Worm (Caenorhabditis elegans) whole organism, young adult: ENCODE results near the gene ZK488.6.

ENCODE experiments used
- D2030.7 ChIP-seq: fragments of 200-800 bp; sonication (Bioruptor generic); IDR thresholded peaks from 2 replicates; pipeline ENCODE4 v1.3.6; 2022; ENCODE audit warnings: missing genetic modification reagents, missing genetic modification characterization, missing compliant biosample characterization
- F33H1.4 ChIP-seq: fragments of 200-800 bp; sonication (Bioruptor generic); IDR thresholded peaks from 2 replicates; pipeline ENCODE4 v1.3.6; 2022; ENCODE audit warnings: missing genetic modification reagents, missing genetic modification characterization, missing compliant biosample characterization
- cebp-1 ChIP-seq, 2 experiments: fragments of 200-800 bp in 1 of 2; sonication (Bioruptor generic) in 1 of 2; sonication (generic microtip) in 1 of 2; IDR thresholded peaks in 1 of 2; optimal IDR thresholded peaks in 1 of 2; 2 replicates each; pipeline versions ENCODE4 v1.3.6 to Lab custom; 2017 to 2022; ENCODE audit warnings: missing compliant biosample characterization in 2 of 2, missing genetic modification characterization in 2 of 2, mild to moderate bottlenecking in 1 of 2, missing genetic modification reagents in 1 of 2, moderate library complexity in 1 of 2
- dox-1 ChIP-seq: fragments of 200-800 bp; sonication (Bioruptor generic); IDR thresholded peaks from 2 replicates; pipeline ENCODE4 v1.3.6; 2022; ENCODE audit warnings: missing genetic modification reagents, missing genetic modification characterization, missing compliant biosample characterization
- hlh-26 ChIP-seq: fragments of 200-800 bp; sonication (Bioruptor generic); conservative IDR thresholded peaks from 2 replicates; pipeline ENCODE4 v1.3.6; 2022; ENCODE audit warnings: missing genetic modification reagents, missing genetic modification characterization, missing compliant biosample characterization
- ztf-25 ChIP-seq: fragments of 200-800 bp; sonication (Bioruptor generic); IDR thresholded peaks from 2 replicates; pipeline ENCODE4 v1.3.6; 2022; ENCODE audit warnings: missing genetic modification reagents, missing genetic modification characterization, missing compliant biosample characterization

DNA sequence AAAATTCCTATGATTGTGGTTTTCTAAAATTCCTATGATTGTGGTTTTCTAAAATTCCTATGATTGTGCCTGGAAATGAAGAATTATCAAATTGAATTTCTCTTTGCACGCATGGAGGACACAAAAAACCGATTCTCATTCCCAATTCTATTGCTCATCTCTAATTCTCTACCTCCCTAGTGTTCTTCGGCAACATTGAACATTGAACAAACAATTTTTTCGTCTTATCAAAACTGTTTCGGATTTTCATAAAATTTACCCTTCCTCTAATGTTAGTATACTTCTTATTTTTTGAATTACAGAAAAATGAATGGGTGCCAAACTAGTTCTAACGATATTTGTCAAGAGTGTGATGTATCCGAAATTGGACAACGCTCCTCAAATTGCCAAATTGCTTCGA is 46.0 kb downstream of the ZK488.6 start, which contains the start of gene pals-31:
- TF ChIP-seq D2030.7 = no peak
- TF ChIP-seq hlh-26 (GFP tag; lab: Robert Waterston, UW) = no peak
- no peak for TF ChIP-seq cebp-1 (GFP tag; IDR thresholded peaks at IDR 0.05; lab: Robert Waterston, UW)
- TF ChIP-seq cebp-1 (tag; optimal IDR thresholded peaks at IDR 0.05; lab: Kevin White, UChicago) = no peak
- no peak for TF ChIP-seq ztf-25
- TF ChIP-seq F33H1.4 (GFP tag; lab: Robert Waterston, UW) = no peak
- TF ChIP-seq dox-1 (GFP tag; lab: Robert Waterston, UW) = no peak
